Fruit fly (Drosophila melanogaster) whole organism, pupa: ENCODE data around the gene CG4328.
A peak's percentile ranks its signal among the peaks of the same experiment; 100 is the strongest.

ENCODE experiments used
- CG10348 ChIP-seq: fragments of 200-800 bp; sonication (Bioruptor generic); IDR thresholded peaks from 2 replicates; pipeline ENCODE4 v1.3.6; 2022; ENCODE audit warnings: missing biosample characterization, missing genetic modification characterization
- CG12605 ChIP-seq: fragments of 200-800 bp; sonication (Bioruptor generic); IDR thresholded peaks from 2 replicates; pipeline ENCODE4 v1.3.6; 2022; ENCODE audit warnings: missing biosample characterization, missing genetic modification characterization
- CG13204 ChIP-seq: fragments of 200-800 bp; sonication (Bioruptor generic); optimal IDR thresholded peaks from 2 replicates; lab custom pipeline; 2018; ENCODE audit warnings: missing biosample characterization, mild to moderate bottlenecking, missing genetic modification characterization, moderate library complexity
- CG14655 ChIP-seq: fragments of 200-800 bp; sonication (Bioruptor generic); optimal IDR thresholded peaks from 3 replicates; lab custom pipeline; 2017; ENCODE audit warnings: mild to moderate bottlenecking, missing biosample characterization, missing genetic modification reagents, missing genetic modification characterization
- CG15710 ChIP-seq: fragments of 200-800 bp; sonication (Bioruptor generic); optimal IDR thresholded peaks from 2 replicates; lab custom pipeline; 2018; ENCODE audit warnings: missing biosample characterization, mild to moderate bottlenecking, missing genetic modification characterization, moderate library complexity
- CG17806 ChIP-seq: fragments of 200-800 bp; sonication (Bioruptor generic); optimal IDR thresholded peaks from 2 replicates; lab custom pipeline; 2018; ENCODE audit warnings: missing biosample characterization, mild to moderate bottlenecking, missing genetic modification characterization, moderate library complexity
- CG32121 ChIP-seq: fragments of 200-800 bp; sonication (Bioruptor generic); IDR thresholded peaks from 2 replicates; pipeline ENCODE4 v1.3.6; 2022; ENCODE audit warnings: missing biosample characterization, missing genetic modification characterization
- CG34367 ChIP-seq: fragments of 200-800 bp; sonication (Bioruptor generic); optimal IDR thresholded peaks from 2 replicates; lab custom pipeline; 2018; ENCODE audit warnings: missing biosample characterization, mild to moderate bottlenecking, missing genetic modification characterization
- CG4496 ChIP-seq: fragments of 200-800 bp; sonication (Bioruptor generic); IDR thresholded peaks from 3 replicates; pipeline ENCODE4 v1.3.6; 2022; ENCODE audit warnings: missing biosample characterization, missing genetic modification characterization
- CG8159 ChIP-seq: fragments of 200-800 bp; sonication (Bioruptor generic); optimal IDR thresholded peaks from 3 replicates; lab custom pipeline; 2018; ENCODE audit warnings: missing biosample characterization, mild to moderate bottlenecking, missing genetic modification characterization, moderate library complexity
- CG8301 ChIP-seq: fragments of 200-800 bp; sonication (Bioruptor generic); optimal IDR thresholded peaks from 2 replicates; lab custom pipeline; 2018; ENCODE audit warnings: missing biosample characterization, mild to moderate bottlenecking, missing genetic modification characterization
- CG9948 ChIP-seq: fragments of 200-800 bp; sonication (Bioruptor generic); optimal IDR thresholded peaks from 2 replicates; lab custom pipeline; 2018; ENCODE audit warnings: missing biosample characterization, mild to moderate bottlenecking, missing genetic modification characterization, moderate library complexity
- D1 ChIP-seq: fragments of 200-800 bp; sonication (Bioruptor generic); optimal IDR thresholded peaks from 2 replicates; lab custom pipeline; 2018; ENCODE audit warnings: missing biosample characterization, mild to moderate bottlenecking, missing genetic modification characterization, moderate library complexity
- EcR ChIP-seq: fragments of 200-800 bp; sonication (Bioruptor generic); optimal IDR thresholded peaks from 3 replicates; lab custom pipeline; 2019; ENCODE audit warnings: missing biosample characterization, missing genetic modification characterization, mild to moderate bottlenecking, moderate library complexity, missing genetic modification reagents
- Ets98B ChIP-seq: fragments of 200-800 bp; sonication (Bioruptor generic); IDR thresholded peaks from 2 replicates; pipeline ENCODE4 v1.3.6; 2022; ENCODE audit warnings: missing biosample characterization, missing genetic modification characterization
- Pif1A ChIP-seq: fragments of 200-800 bp; sonication (Bioruptor generic); optimal IDR thresholded peaks from 3 replicates; lab custom pipeline; 2016; ENCODE audit warnings: missing biosample characterization, missing genetic modification characterization
- Pif1B ChIP-seq: fragments of 200-800 bp; sonication (Bioruptor generic); optimal IDR thresholded peaks from 3 replicates; lab custom pipeline; 2016; ENCODE audit warnings: missing biosample characterization, missing genetic modification characterization
- Snoo ChIP-seq: fragments of 200-800 bp; sonication (Bioruptor generic); optimal IDR thresholded peaks from 3 replicates; lab custom pipeline; 2017; ENCODE audit warnings: missing biosample characterization, mild to moderate bottlenecking, missing genetic modification characterization, inconsistent platforms
- fd96Ca ChIP-seq: fragments of 200-800 bp; sonication (Bioruptor generic); IDR thresholded peaks from 3 replicates; pipeline ENCODE4 v1.3.6; 2022; ENCODE audit warnings: missing biosample characterization, missing genetic modification characterization
- gl ChIP-seq: fragments of 200-800 bp; sonication (Bioruptor generic); optimal IDR thresholded peaks from 2 replicates; lab custom pipeline; 2018; ENCODE audit warnings: missing biosample characterization, mild to moderate bottlenecking, missing genetic modification characterization
- rn ChIP-seq: fragments of 200-800 bp; sonication (Bioruptor generic); IDR thresholded peaks from 2 replicates; pipeline ENCODE4 v1.3.6; 2022; ENCODE audit warnings: missing biosample characterization, missing genetic modification characterization

CG4328 gene

DNA sequence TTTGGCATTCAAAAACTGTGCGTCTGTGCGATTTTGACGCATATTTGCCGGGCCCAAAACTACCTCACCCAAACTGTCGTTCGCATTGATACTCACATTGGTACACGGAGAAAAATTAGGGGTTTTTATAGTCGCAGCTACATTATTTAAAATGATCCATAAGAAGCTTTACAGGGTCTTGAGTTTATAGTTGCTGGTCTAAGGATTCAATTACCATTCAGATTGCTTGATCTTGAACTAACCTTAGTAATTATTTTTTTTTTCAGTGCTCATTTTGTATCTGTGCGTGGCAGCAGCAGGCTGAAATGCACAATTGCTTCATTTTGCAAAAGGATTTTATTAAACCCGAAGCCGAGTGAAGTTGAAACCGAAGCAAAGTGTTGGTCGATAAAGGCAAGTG lies 8.6 kb downstream of the CG4328 start:
- TF ChIP-seq D1 (tag; lab: Kevin White, UChicago) (no peak), EcR (GFP tag; lab: Kevin White, UChicago) (no peak), CG34367 (tag; lab: Kevin White, UChicago) (no peak), CG13204 (GFP tag; lab: Kevin White, UChicago) (no peak), rn (no peak), CG8159 (no peak), CG17806 (no peak), CG12605 (GFP tag; lab: Robert Waterston, UW) (no peak), Pif1B (GFP tag; lab: Kevin White, UChicago) (no peak), fd96Ca (GFP tag; lab: Robert Waterston, UW) (no peak), CG15710 (tag; lab: Kevin White, UChicago) (no peak), CG8301 (tag; lab: Kevin White, UChicago) (no peak), CG32121 (GFP tag; lab: Robert Waterston, UW) (no peak), CG14655 (GFP tag; lab: Kevin White, UChicago) (no peak), CG9948 (tag; lab: Kevin White, UChicago) (no peak), CG4496 (GFP tag; lab: Robert Waterston, UW) (no peak), Ets98B (GFP tag; lab: Robert Waterston, UW) (no peak), gl (tag; lab: Kevin White, UChicago) (no peak), CG10348 (GFP tag; lab: Robert Waterston, UW) (no peak)

DNA sequence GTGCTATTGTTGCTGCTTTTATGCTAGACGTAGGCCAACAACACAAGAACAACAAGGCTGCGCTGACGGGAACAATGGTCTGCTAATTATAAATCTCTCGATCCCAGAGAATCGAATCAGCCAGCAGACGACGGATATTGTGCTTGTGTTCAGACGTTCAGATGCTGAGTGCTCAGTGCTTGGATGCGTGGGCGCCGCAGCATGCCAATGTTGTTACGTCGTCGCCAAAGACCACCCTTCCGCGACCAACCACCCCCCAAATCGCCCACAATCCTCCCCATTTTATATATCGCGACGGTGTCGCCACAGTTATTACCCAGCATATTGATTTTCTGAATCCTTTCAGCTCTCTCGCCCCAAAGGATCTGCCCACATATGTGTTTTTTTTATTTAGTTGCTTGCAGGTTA lies 18.0 kb downstream of the CG4328 start:
- TF ChIP-seq CG34367 (tag; lab: Kevin White, UChicago) (no peak), CG8301 (tag; lab: Kevin White, UChicago) (no peak), CG32121 (GFP tag; lab: Robert Waterston, UW) (peak; percentile 28; the same call in 1 of the 2 replicates), Ets98B (GFP tag; lab: Robert Waterston, UW) (no peak), CG15710 (tag; lab: Kevin White, UChicago) (no peak), CG4496 (GFP tag; lab: Robert Waterston, UW) (peak; percentile 36; the same call in 1 of the 3 replicates), CG17806 (no peak)
- TF ChIP-seq, all 21 proteins: peak for 2

DNA sequence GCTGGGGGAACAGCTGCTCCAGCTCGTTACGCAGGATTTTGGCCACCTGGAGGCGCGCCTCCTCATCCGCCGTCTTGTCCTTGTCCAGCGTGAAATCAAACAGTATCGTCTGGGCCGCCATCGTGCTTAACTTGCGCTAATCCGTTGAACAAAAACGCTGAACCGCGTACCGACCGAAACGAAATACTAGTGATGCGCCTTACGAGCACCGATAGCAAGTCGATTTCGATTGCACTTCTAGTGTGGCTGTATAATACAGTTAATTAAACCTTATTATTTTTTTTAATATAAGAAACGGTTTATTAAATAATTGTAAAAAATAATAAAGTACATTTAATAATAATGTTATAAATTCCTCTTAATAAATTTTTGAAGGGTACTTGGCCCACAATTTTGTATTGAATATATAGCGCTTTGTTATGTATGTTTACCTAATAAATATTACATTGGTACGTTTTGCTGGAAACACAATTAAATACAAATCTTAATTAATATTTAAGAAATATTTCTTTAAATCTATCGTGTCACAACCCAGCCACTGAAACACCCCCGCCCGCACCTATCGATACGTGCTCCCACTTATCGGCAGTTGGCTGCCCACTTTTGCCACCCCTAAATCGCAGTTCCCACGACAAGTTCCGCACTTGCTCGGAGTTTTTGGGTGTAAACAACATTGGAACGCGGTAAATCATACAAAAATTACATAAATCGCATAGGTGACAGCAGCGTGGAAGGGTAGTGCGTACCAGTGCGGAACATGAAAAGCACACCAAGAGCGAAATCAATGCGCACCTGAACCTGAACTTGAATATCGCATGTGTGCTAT lies 18.7 kb downstream of the CG4328 start, which contains the start of the genes Sms and INPP5E:
Sms (minus strand) TSS at position 198 of the 826 bp plus-strand sequence.
INPP5E (plus strand) TSS at position 602 of the 826 bp plus-strand sequence.
- TF ChIP-seq CG34367 (tag; lab: Kevin White, UChicago) (no peak), CG32121 (GFP tag; lab: Robert Waterston, UW) (no peak), Pif1B (GFP tag; lab: Kevin White, UChicago) (peak; percentile 0), D1 (tag; lab: Kevin White, UChicago) (no peak), CG15710 (tag; lab: Kevin White, UChicago) (peak; percentile 37), CG4496 (GFP tag; lab: Robert Waterston, UW) (peak; percentile 68), CG14655 (GFP tag; lab: Kevin White, UChicago) (peak; percentile 40), CG8159 (peak; percentile 60)

DNA sequence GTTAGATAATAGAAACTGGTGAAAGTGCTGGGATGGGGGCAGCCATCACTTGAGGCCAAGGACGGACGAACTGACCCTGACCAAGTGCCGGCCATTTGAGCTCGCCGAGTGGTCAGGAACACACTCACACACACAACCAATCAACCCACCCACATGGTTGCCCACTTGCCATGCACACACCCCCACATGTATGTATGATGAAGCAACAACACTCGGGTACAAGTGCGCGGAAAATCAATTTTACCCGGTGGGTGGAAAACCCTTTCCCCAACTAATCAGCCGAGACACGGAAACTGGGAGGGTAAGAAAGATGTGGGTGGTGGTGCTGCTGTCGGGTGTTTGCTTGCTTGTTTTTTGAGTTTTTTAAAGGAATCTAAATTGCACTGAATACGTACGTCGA lies 19.4 kb downstream of the CG4328 start:
- TF ChIP-seq Pif1B (GFP tag; lab: Kevin White, UChicago): no peak
- no peak for TF ChIP-seq CG32121 (GFP tag; lab: Robert Waterston, UW)
- TF ChIP-seq D1 (tag; lab: Kevin White, UChicago): no peak
- TF ChIP-seq CG12605 (GFP tag; lab: Robert Waterston, UW): no peak
- no peak for TF ChIP-seq CG8301 (tag; lab: Kevin White, UChicago)
- no peak for TF ChIP-seq gl (tag; lab: Kevin White, UChicago)
- TF ChIP-seq fd96Ca (GFP tag; lab: Robert Waterston, UW): no peak
- TF ChIP-seq CG17806: no peak
- TF ChIP-seq CG9948 (tag; lab: Kevin White, UChicago): no peak

DNA sequence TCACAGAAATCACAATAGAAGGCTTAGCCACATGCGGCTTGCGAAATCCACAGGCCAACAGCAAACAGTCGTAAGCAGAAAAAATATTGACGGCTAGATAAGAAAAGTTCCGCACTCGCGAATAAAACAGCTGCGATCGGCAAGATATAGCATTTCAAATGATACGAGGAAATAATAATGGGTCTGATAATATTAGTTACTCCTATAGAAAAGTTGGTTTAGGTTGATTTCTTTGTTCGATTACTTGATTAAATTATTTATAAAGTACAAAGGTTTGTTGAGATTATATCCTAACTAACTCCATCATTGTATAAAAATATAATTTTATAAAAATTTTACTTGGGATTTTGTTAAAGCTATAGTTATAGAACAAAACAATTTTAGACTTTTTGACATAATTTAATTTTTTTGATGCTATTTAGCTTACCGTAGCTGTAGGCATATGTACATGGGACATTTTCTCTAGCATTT lies 20.3 kb downstream of the CG4328 start:
- TF ChIP-seq rn (no peak), Pif1A (GFP tag; lab: Kevin White, UChicago) (peak; percentile 26), CG32121 (GFP tag; lab: Robert Waterston, UW) (0 out of 2 replicates have a peak, but pooled peaks have one; percentile 19), Pif1B (GFP tag; lab: Kevin White, UChicago) (no peak), Ets98B (GFP tag; lab: Robert Waterston, UW) (no peak), CG9948 (tag; lab: Kevin White, UChicago) (peak; percentile 27), CG17806 (peak; percentile 5), Snoo (peak; percentile 7), CG14655 (GFP tag; lab: Kevin White, UChicago) (peak; percentile 59), CG8159 (peak; percentile 49), CG34367 (tag; lab: Kevin White, UChicago) (no peak), CG15710 (tag; lab: Kevin White, UChicago) (peak; percentile 47), CG8301 (tag; lab: Kevin White, UChicago) (peak; percentile 54)

DNA sequence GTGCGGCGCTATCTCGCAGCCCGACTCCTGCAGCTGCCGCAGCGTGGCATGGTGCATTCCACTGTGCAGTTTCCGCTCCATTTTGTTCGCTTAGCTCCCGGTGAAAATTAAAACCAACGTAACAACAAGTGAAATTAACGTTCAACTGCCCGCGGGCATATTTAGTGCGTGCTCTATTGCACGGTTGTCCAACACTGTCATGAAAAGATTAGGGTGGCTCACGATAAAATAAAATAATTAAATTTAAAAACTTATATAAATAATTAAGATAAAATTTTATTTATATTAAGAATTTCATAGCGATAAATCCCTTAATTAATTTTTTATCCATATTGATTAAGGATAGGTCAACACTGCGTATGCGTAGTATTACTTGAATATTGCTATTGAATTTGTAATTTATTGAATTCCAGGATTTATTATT lies 24.7 kb downstream of the CG4328 start, which contains the start of gene Pbgs:
Pbgs (minus strand) TSS at position 151 of the 424 bp plus-strand sequence.
- TF ChIP-seq Snoo: peak; percentile 56
- TF ChIP-seq CG8159: peak; percentile 56
- peak; percentile 44 for TF ChIP-seq CG9948 (tag; lab: Kevin White, UChicago)
- TF ChIP-seq CG17806: peak; percentile 57
- TF ChIP-seq CG15710 (tag; lab: Kevin White, UChicago): peak; percentile 46
- no peak for TF ChIP-seq rn
- peak; percentile 69 for TF ChIP-seq CG12605 (GFP tag; lab: Robert Waterston, UW)
- TF ChIP-seq fd96Ca (GFP tag; lab: Robert Waterston, UW): peak; percentile 24; the same call in 1 of the 3 replicates
- TF ChIP-seq CG4496 (GFP tag; lab: Robert Waterston, UW): peak; percentile 58; the same call in 1 of the 3 replicates
- TF ChIP-seq gl (tag; lab: Kevin White, UChicago): no peak
- no peak; the same call in 1 of the 2 replicates for TF ChIP-seq CG32121 (GFP tag; lab: Robert Waterston, UW)
- peak; percentile 26 for TF ChIP-seq CG14655 (GFP tag; lab: Kevin White, UChicago)
- TF ChIP-seq CG13204 (GFP tag; lab: Kevin White, UChicago): no peak
- peak; percentile 67 for TF ChIP-seq Ets98B (GFP tag; lab: Robert Waterston, UW)
- no peak for TF ChIP-seq D1 (tag; lab: Kevin White, UChicago)
- no peak for TF ChIP-seq EcR (GFP tag; lab: Kevin White, UChicago)
- no peak for TF ChIP-seq CG10348 (GFP tag; lab: Robert Waterston, UW)
- no peak for TF ChIP-seq Pif1A (GFP tag; lab: Kevin White, UChicago)
- peak; percentile 19 for TF ChIP-seq CG8301 (tag; lab: Kevin White, UChicago)
